Worm (Caenorhabditis elegans) whole organism, L1 larva: Measurements from ENCODE around the gene dph-1.

Experiments used
- ama-1 ChIP-seq: fragments of 150-350 bp; optimal IDR thresholded peaks from 2 replicates; lab custom pipeline; 2014
- fkh-10 ChIP-seq: sonication (generic microtip); optimal IDR thresholded peaks from 2 replicates; lab custom pipeline; 2017; ENCODE audit warnings: missing biosample characterization, missing genetic modification reagents, missing genetic modification characterization
- nhr-11 ChIP-seq: fragments of 150-350 bp; optimal IDR thresholded peaks from 2 replicates; lab custom pipeline; 2014; ENCODE audit warnings: missing biosample characterization, missing genetic modification characterization
- pqm-1 ChIP-seq: sonication (generic microtip); optimal IDR thresholded peaks from 3 replicates; lab custom pipeline; 2017; ENCODE audit warnings: missing biosample characterization, missing genetic modification characterization
- skn-1 ChIP-seq: fragments of 150-350 bp; optimal IDR thresholded peaks from 2 replicates; lab custom pipeline; 2014; ENCODE audit warnings: missing biosample characterization, missing genetic modification characterization
- xbp-1 ChIP-seq: sonication (generic microtip); optimal IDR thresholded peaks from 2 replicates; lab custom pipeline; 2016; ENCODE audit warnings: missing genetic modification characterization, missing compliant biosample characterization
- ztf-4 ChIP-seq: fragments of 150-350 bp; optimal IDR thresholded peaks from 2 replicates; lab custom pipeline; 2014; ENCODE audit warnings: missing biosample characterization, missing genetic modification characterization

ce11 chrIII:3701411-3702310 is 5.0 kb upstream of the dph-1 start, which contains the start of the genes pdi-1 and C14B1.2:
- TF ChIP-seq fkh-10 (no peak), ama-1 (lab: Kevin White, UChicago) (no peak), ztf-4 (no peak), nhr-11 (no peak), skn-1 (tag; lab: Kevin White, UChicago) (no peak), pqm-1 (no peak), xbp-1 (tag; lab: Kevin White, UChicago) (peak; percentile 98)
